Fruit fly (Drosophila melanogaster) S2 (cell line): ENCODE results near the gene lawc.

Source experiments
- CG8478 ChIP-seq: fragments of >200 bp; optimal IDR thresholded peaks from 2 replicates; lab custom pipeline; 2018
- CTCF ChIP-seq, 2 experiments: fragments of >200 bp; optimal IDR thresholded peaks; 2 replicates each; lab custom pipeline; 2018

DNA sequence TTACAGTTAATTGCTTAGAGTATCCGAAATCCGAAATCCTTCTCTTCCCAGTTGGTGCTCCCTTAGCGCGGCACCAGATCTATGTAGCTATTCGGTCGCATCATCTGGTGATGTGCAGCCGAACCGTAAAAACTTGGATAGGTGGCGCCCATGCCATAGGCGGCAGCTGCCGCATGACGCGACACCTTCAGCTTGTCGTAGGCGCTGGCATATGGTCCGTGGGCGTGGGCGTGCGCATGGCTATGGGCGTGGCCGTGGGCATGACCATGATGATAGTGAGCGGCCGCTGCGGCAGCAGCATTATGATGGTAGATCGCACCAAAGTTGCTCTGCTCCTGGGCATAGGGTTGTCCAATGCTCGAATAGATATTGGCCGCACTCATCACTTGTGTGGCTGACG lies 36.7 kb upstream of the lawc start:
- TF ChIP-seq CG8478 (lab: Kevin White, UChicago) (no peak), CTCF (optimal IDR thresholded peaks at IDR 0.05; lab: Kevin White, UChicago) (peak; percentile 11 to 23)
